Worm (Caenorhabditis elegans): Measurements from ENCODE around the gene ivd-1.
"Not testable (repeated sequence)": the region's sequence is repeated elsewhere in the genome, so short reads cannot be mapped to it uniquely, and the experiment has no call there.

The ivd-1 gene

DNA sequence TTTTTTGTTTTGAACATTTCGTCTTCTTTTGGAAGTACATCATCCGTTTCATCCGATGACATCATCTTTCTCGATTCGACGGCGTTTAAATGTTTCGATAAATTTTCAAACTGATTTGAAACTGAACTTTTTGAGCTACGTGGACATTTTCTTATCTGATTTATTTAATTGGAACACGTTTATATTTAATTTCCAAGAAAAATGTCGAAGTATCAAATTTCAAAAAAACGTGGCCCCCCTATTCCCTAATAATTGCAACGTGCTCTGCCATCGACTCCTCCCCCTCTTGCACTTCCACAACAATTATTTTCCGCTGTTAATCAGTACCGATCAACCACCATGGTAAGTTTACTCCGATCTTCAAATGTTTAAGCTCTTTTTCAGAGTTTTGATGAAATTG, 20.1 kb downstream of the ivd-1 start, which contains the start of the genes R13H9.6 and rmd-6:
R13H9.6 (minus strand) TSS at position 101 of the 400 bp plus-strand sequence.
rmd-6 (plus strand) TSS at position 305 of the 400 bp plus-strand sequence.
- not testable (repeated sequence) for TF ChIP-seq unc-62 (GFP tag; optimal IDR thresholded peaks at IDR 0.05); D2030.7 (GFP tag; IDR thresholded peaks at IDR 0.05); nhr-27 (tag; optimal IDR thresholded peaks at IDR 0.05)

DNA sequence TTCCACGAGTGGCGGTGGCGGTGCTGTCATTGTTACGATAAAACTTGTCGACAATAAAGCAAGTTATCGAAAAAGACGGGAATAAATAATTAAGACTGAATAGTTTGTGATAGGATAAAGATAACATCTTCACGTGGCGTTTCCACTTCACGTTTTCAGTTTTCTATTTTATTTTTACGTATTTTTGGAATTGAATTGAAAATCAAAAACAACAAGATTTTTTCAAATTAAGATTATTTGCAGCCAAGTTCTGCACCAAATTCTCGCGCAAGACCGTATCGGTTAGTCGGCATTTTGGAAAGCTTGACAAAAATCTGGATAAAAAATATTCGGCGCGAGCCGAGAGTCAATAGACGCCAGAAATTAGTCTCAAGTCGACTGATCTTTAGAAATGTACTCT, 21.8 kb downstream of the ivd-1 start, which contains the start of gene ttbk-2.2:
ttbk-2.2 (minus strand) TSS at position 101 of the 400 bp plus-strand sequence.
- not testable (repeated sequence) for TF ChIP-seq zfh-2 (GFP tag; conservative IDR thresholded peaks at IDR 0.05); sea-2 (GFP tag; IDR thresholded peaks at IDR 0.05); Y95B8A.8 (GFP tag; IDR thresholded peaks at IDR 0.05)

ce11 chrIV:5064961-5065360, 23.7 kb downstream of the ivd-1 start, which contains the start of gene msp-53:
msp-53 (minus strand) TSS chrIV:5065061.
- not testable (repeated sequence) for TF ChIP-seq cebp-2 (GFP tag; IDR thresholded peaks at IDR 0.05); lir-1 (GFP tag; conservative IDR thresholded peaks at IDR 0.05); F49E8.2 (tag; optimal IDR thresholded peaks at IDR 0.05; ENCODE audit: insufficient read depth)

DNA sequence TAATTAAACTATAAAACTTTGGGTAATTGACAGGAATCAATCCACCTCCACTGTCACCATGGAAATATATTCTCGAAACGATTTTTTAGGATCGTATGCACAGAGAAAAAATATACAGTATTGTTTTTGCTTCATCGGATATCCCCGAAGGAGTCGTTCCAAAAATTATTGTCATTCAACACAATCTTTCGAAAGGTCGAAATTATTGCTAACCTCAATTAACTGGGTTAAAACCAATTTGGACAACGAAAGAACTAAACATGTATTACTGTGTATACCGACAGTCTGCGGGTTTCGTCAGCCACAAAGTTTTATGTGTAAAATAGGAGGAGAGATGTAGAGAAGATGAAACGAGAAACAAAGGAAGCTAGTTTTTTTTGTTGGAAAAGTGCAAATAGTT, 25.4 kb downstream of the ivd-1 start:
- peak; percentile 76 for TF ChIP-seq tbp1 (GFP tag; optimal IDR thresholded peaks at IDR 0.05)
- TF ChIP-seq C06A6.2 (GFP tag; conservative IDR thresholded peaks at IDR 0.05), result no peak
- TF ChIP-seq Y67H2A.10 (GFP tag; conservative IDR thresholded peaks at IDR 0.05), result 0 out of 2 replicates have a peak, but pooled peaks have one; percentile 7
- TF ChIP-seq ama-1 (optimal IDR thresholded peaks at IDR 0.05), result peak; percentile 72
- TF ChIP-seq ama-1 (GFP tag; optimal IDR thresholded peaks at IDR 0.05), result no peak
- TF ChIP-seq D2030.7 (GFP tag; IDR thresholded peaks at IDR 0.05), result peak; percentile 87
- no peak for TF ChIP-seq lsy-27 (tag; optimal IDR thresholded peaks at IDR 0.05; ENCODE audit: borderline replicate concordance, insufficient read depth)
- no peak for TF ChIP-seq nfya-1 (tag; optimal IDR thresholded peaks at IDR 0.05; ENCODE audit: borderline replicate concordance, insufficient read depth)
- TF ChIP-seq ceh-91 (GFP tag; IDR thresholded peaks at IDR 0.05), result 0 out of 2 replicates have a peak, but pooled peaks have one; percentile 30
- no peak for TF ChIP-seq lin-40 (tag; optimal IDR thresholded peaks at IDR 0.05)
- no peak for TF ChIP-seq mxl-1 (tag; optimal IDR thresholded peaks at IDR 0.05)
- peak; percentile 29 for TF ChIP-seq lsl-1 (GFP tag; optimal IDR thresholded peaks at IDR 0.05)
- no peak for TF ChIP-seq ceh-27 (GFP tag; optimal IDR thresholded peaks at IDR 0.05)
- no peak for TF ChIP-seq ztf-26 (tag; optimal IDR thresholded peaks at IDR 0.05)
- no peak for TF ChIP-seq sptf-2 (GFP tag; optimal IDR thresholded peaks at IDR 0.05)
- TF ChIP-seq ztf-6 (GFP tag; IDR thresholded peaks at IDR 0.05), result no peak
- TF ChIP-seq mes-4 (tag; optimal IDR thresholded peaks at IDR 0.05), result no peak
- TF ChIP-seq rcor-1 (GFP tag; IDR thresholded peaks at IDR 0.05), result peak; percentile 54; the same call in 1 of the 2 replicates
- TF ChIP-seq F49E8.2 (tag; optimal IDR thresholded peaks at IDR 0.05; ENCODE audit: insufficient read depth), result peak; percentile 4
- TF ChIP-seq tbx-9 (tag; optimal IDR thresholded peaks at IDR 0.05; ENCODE audit: borderline replicate concordance), result no peak
- no peak for TF ChIP-seq madf-8 (GFP tag; conservative IDR thresholded peaks at IDR 0.05)
- TF ChIP-seq F23B12.7 (tag; optimal IDR thresholded peaks at IDR 0.05; ENCODE audit: insufficient read depth), result peak; percentile 34
- TF ChIP-seq Y53G8AR.9 (GFP tag; conservative IDR thresholded peaks at IDR 0.05), result no peak
- no peak for TF ChIP-seq ztf-25 (GFP tag; IDR thresholded peaks at IDR 0.05)
- TF ChIP-seq cebp-1 (GFP tag; IDR thresholded peaks at IDR 0.05), result no peak
- TF ChIP-seq cebp-1 (tag; optimal IDR thresholded peaks at IDR 0.05), result no peak
- peak; percentile 50; the same call in 1 of the 2 replicates for TF ChIP-seq hsf-1 (GFP tag; IDR thresholded peaks at IDR 0.05)
- TF ChIP-seq let-526 (GFP tag; IDR thresholded peaks at IDR 0.05), result no peak
- no peak for TF ChIP-seq ceh-79 (tag; optimal IDR thresholded peaks at IDR 0.05)
- peak; percentile 65; the same call in 1 of the 2 replicates for TF ChIP-seq pbrm-1 (GFP tag; IDR thresholded peaks at IDR 0.05)
- no peak for TF ChIP-seq tlf-1 (GFP tag; optimal IDR thresholded peaks at IDR 0.05)
- no peak for TF ChIP-seq hrde-1 (tag; optimal IDR thresholded peaks at IDR 0.05; ENCODE audit: borderline replicate concordance)
- TF ChIP-seq lin-54 (GFP tag; optimal IDR thresholded peaks at IDR 0.05), result peak; percentile 24
- TF ChIP-seq repo-1 (tag; optimal IDR thresholded peaks at IDR 0.05), result peak; percentile 5
- peak; percentile 83 for TF ChIP-seq snpc-1.3 (tag; optimal IDR thresholded peaks at IDR 0.05; ENCODE audit: insufficient read depth)
